Fruit fly (Drosophila melanogaster): ENCODE results near the gene SWIP.

dm6 chrX:16323536-16323935 is 10.0 kb downstream of the SWIP start:
- TF ChIP-seq CG13204 (GFP tag; optimal IDR thresholded peaks at IDR 0.05), result no peak
- no peak for TF ChIP-seq CG12605 (GFP tag; IDR thresholded peaks at IDR 0.05)
- no peak for TF ChIP-seq Snoo (tag; optimal IDR thresholded peaks at IDR 0.05)
- no peak for TF ChIP-seq D1 (tag; optimal IDR thresholded peaks at IDR 0.05)
- TF ChIP-seq rn (GFP tag; IDR thresholded peaks at IDR 0.05), result no peak
- no peak for TF ChIP-seq CG17806 (tag; optimal IDR thresholded peaks at IDR 0.05)
- TF ChIP-seq CG10348 (GFP tag; IDR thresholded peaks at IDR 0.05), result no peak
- TF ChIP-seq CG8301 (tag; optimal IDR thresholded peaks at IDR 0.05), result no peak
- no peak for TF ChIP-seq CG34367 (tag; optimal IDR thresholded peaks at IDR 0.05)
- TF ChIP-seq EcR (GFP tag; optimal IDR thresholded peaks at IDR 0.05), result no peak
- no peak for TF ChIP-seq CG14655 (GFP tag; optimal IDR thresholded peaks at IDR 0.05)
- no peak for TF ChIP-seq gl (tag; optimal IDR thresholded peaks at IDR 0.05)
- TF ChIP-seq CG8159 (tag; optimal IDR thresholded peaks at IDR 0.05), result no peak
- no peak for TF ChIP-seq Pif1B (GFP tag; optimal IDR thresholded peaks at IDR 0.05)

All from whole organism, pupa.